Worm (Caenorhabditis elegans): ENCODE measurements around the gene srw-118.

- TF ChIP-seq elt-3 (tag; optimal IDR thresholded peaks at IDR 0.05) = no peak
- no peak for TF ChIP-seq egl-27 (tag; optimal IDR thresholded peaks at IDR 0.05)
- TF ChIP-seq dpl-1 (GFP tag; optimal IDR thresholded peaks at IDR 0.05) = no peak
- no peak for TF ChIP-seq pag-3 (tag; optimal IDR thresholded peaks at IDR 0.05; ENCODE audit: borderline replicate concordance, insufficient read depth)
- TF ChIP-seq lin-35 (GFP tag; optimal IDR thresholded peaks at IDR 0.05) = no peak
Measured at ce11 chrV:2976287-2976686, 3.6 kb downstream of the srw-118 start, which contains the start of gene srw-124.

Measured in whole organism, L1 larva.